Fruit fly (Drosophila melanogaster): ENCODE results near the gene Mgat4a.

dm6 chr3L:14781082-14781862 is 19.4 kb downstream of the Mgat4a start:
- no peak for TF ChIP-seq CG8478 (optimal IDR thresholded peaks at IDR 0.05)
- TF ChIP-seq CTCF (optimal IDR thresholded peaks at IDR 0.05), result no peak

Measured in S2 (cell line).